Fruit fly (Drosophila melanogaster): ENCODE data around the gene ChLD3.
A peak's percentile ranks its signal among the peaks of the same experiment; 100 is the strongest.

DNA sequence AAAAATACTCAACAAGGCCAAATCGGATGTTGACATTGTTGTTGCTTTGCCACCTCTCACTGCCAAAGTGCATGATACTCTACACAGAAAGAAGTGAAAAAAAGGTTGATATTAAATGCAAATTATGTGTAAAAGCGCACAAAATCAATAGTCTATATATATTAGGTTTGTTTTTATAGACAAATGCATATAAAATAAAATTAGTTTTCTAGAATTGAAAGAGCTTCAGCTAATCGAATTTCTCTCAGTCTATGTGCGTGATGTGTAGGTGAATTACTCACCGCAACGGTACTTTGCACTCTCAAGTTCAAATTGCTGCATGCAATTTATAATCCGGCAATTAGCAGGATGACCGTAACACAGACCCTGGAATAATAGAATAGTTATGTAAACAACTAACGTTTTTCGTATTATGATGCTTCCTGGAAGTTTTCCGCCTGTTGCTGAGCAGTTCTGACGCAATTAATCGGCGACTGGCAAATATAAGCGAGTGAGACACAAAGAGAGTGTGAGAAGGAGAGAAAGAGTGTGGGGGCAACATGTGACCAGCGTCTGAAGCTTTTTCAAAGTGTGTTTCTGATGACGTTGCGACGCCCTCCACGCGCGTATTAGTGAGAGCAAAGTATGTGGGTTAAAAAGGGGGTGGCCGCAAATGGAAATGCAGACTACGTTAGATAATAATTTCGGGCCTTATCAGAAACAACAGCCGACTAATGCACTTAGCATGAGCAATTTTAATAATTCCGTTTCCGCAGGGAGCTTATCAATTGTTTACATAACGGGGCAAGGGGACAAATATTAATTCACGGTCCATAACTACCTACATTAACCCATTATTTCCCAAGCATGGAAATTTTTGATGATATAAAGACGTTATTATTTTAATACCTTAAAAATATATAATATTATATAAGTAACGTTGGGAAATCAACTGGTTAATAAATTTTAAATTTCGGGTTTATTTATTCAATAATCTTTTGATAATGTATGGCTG, 17.6 kb upstream of the ChLD3 start:
- TF ChIP-seq lola (GFP tag; optimal IDR thresholded peaks at IDR 0.05) (no peak), fru (GFP tag; optimal IDR thresholded peaks at IDR 0.05) (peak; percentile 96), sv (GFP tag; optimal IDR thresholded peaks at IDR 0.05) (peak; percentile 93), tai (GFP tag; optimal IDR thresholded peaks at IDR 0.05) (peak; percentile 94), OdsH (GFP tag; optimal IDR thresholded peaks at IDR 0.05) (peak; percentile 98), woc (GFP tag; optimal IDR thresholded peaks at IDR 0.05) (peak; percentile 86), Myc (optimal IDR thresholded peaks at IDR 0.05) (no peak), Sp1 (GFP tag; optimal IDR thresholded peaks at IDR 0.05) (peak; percentile 96)

All from whole organism, wandering third instar larva.